Fruit fly (Drosophila melanogaster): ENCODE results near the gene Usp7.

The Usp7 gene

DNA sequence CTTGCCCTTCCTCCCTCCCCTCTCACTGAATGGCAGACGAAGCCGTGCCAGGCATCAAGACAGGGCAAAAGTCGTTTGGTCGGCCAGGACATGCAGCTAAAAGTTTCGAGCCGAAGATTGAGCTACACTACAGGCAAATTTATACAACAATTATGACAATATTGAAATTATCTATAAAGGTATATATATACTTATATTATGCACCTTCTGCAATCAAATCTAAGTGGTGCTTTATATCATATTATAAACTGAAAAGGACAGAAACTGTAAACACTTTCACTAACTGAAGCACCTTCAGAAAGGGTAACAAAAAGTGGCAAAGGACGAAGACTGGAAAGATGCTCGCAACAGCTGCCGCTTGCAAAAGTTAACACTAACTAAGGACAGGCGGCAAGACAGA lies 47.4 kb upstream of the Usp7 start (continued):
- TF ChIP-seq CG2712 (tag; optimal IDR thresholded peaks at IDR 0.05) (peak; percentile 50), Hey (tag; optimal IDR thresholded peaks at IDR 0.05) (no peak), CG10366 (GFP tag; IDR thresholded peaks at IDR 0.05) (no peak), jumu (GFP tag; optimal IDR thresholded peaks at IDR 0.05) (no peak), Doc2 (GFP tag; IDR thresholded peaks at IDR 0.05) (no peak), bowl (GFP tag; IDR thresholded peaks at IDR 0.05) (no peak), gem (tag; optimal IDR thresholded peaks at IDR 0.05) (peak; percentile 55), Dad (GFP tag; optimal IDR thresholded peaks at IDR 0.05) (no peak), CG12659 (GFP tag; optimal IDR thresholded peaks at IDR 0.05) (no peak), org-1 (GFP tag; optimal IDR thresholded peaks at IDR 0.05) (no peak), CG33557 (GFP tag; optimal IDR thresholded peaks at IDR 0.05) (no peak), CG18599 (GFP tag; optimal IDR thresholded peaks at IDR 0.05) (peak; percentile 37), HLH3B (GFP tag; IDR thresholded peaks at IDR 0.05) (0 out of 2 replicates have a peak, but pooled peaks have one; percentile 23), Dbx (GFP tag; IDR thresholded peaks at IDR 0.05) (no peak), grn (GFP tag; optimal IDR thresholded peaks at IDR 0.05) (no peak), CG15479 (GFP tag; optimal IDR thresholded peaks at IDR 0.05) (no peak), nerfin-2 (GFP tag; IDR thresholded peaks at IDR 0.05; ENCODE audit: partially characterized antibody) (no peak), CG10979 (tag; optimal IDR thresholded peaks at IDR 0.05) (peak; percentile 43), unc-4 (GFP tag; IDR thresholded peaks at IDR 0.05; ENCODE audit: partially characterized antibody) (no peak), en (GFP tag; optimal IDR thresholded peaks at IDR 0.05) (no peak), CHES-1-like (GFP tag; optimal IDR thresholded peaks at IDR 0.05) (no peak), az2 (GFP tag; optimal IDR thresholded peaks at IDR 0.05) (no peak), CG4854 (GFP tag; optimal IDR thresholded peaks at IDR 0.05) (no peak), CG4404 (GFP tag; IDR thresholded peaks at IDR 0.05) (no peak), crc (GFP tag; optimal IDR thresholded peaks at IDR 0.05) (no peak), jing (GFP tag; optimal IDR thresholded peaks at IDR 0.05) (no peak), CG2678 (tag; optimal IDR thresholded peaks at IDR 0.05) (peak; percentile 59), tna (GFP tag; IDR thresholded peaks at IDR 0.05; ENCODE audit: partially characterized antibody) (no peak), bbx (GFP tag; IDR thresholded peaks at IDR 0.05; ENCODE audit: partially characterized antibody) (no peak), D (optimal IDR thresholded peaks at IDR 0.05) (no peak), D (GFP tag; optimal IDR thresholded peaks at IDR 0.05) (peak; percentile 25), CG17361 (GFP tag; IDR thresholded peaks at IDR 0.05) (0 out of 3 replicates have a peak, but pooled peaks have one; percentile 26), CG7928 (GFP tag; optimal IDR thresholded peaks at IDR 0.05) (no peak), CG2120 (GFP tag; optimal IDR thresholded peaks at IDR 0.05) (no peak), eyg (GFP tag; optimal IDR thresholded peaks at IDR 0.05) (no peak), sisA (GFP tag; IDR thresholded peaks at IDR 0.05) (0 out of 2 replicates have a peak, but pooled peaks have one; percentile 5), Stat92E (GFP tag; optimal IDR thresholded peaks at IDR 0.05) (no peak), Nf-YB (GFP tag; optimal IDR thresholded peaks at IDR 0.05) (no peak), CG17568 (GFP tag; optimal IDR thresholded peaks at IDR 0.05) (no peak), CG17829 (tag; optimal IDR thresholded peaks at IDR 0.05) (peak; percentile 14), ash1 (GFP tag; optimal IDR thresholded peaks at IDR 0.05) (no peak), H2.0 (GFP tag; IDR thresholded peaks at IDR 0.05) (no peak), sens (GFP tag) (no peak), Hr39 (optimal IDR thresholded peaks at IDR 0.05) (no peak), pita (GFP tag; optimal IDR thresholded peaks at IDR 0.05) (no peak), Lim3 (GFP tag; IDR thresholded peaks at IDR 0.05) (no peak), sr (GFP tag; IDR thresholded peaks at IDR 0.05) (no peak), chm (GFP tag; IDR thresholded peaks at IDR 0.05) (no peak), CG8388 (GFP tag; optimal IDR thresholded peaks at IDR 0.05) (peak; percentile 22)
